Fruit fly (Drosophila melanogaster): ENCODE data around the gene Spn88Ea.

- TF ChIP-seq CG8478 (optimal IDR thresholded peaks at IDR 0.05) (no peak), CTCF (optimal IDR thresholded peaks at IDR 0.05) (peak in 1 of 2 experiments; percentile 6)
These were observed 36.2 kb upstream of the Spn88Ea start, which contains the start of the genes tefu and Hsc70-4 for dm6 chr3R:15242186-15243045.
